Fruit fly (Drosophila melanogaster): ENCODE data around the gene Alp12.

dm6 chr2L:19469751-19470150 is 45.9 kb downstream of the Alp12 start:
- TF ChIP-seq CG1620 (GFP tag; optimal IDR thresholded peaks at IDR 0.05) (no peak), pad (GFP tag; optimal IDR thresholded peaks at IDR 0.05) (no peak), cnc (optimal IDR thresholded peaks at IDR 0.05) (no peak), kay (GFP tag; ENCODE audit: borderline replicate concordance) (no peak), CG11617 (GFP tag; optimal IDR thresholded peaks at IDR 0.05) (no peak), cic (GFP tag; optimal IDR thresholded peaks at IDR 0.05) (no peak), CG14711 (tag; optimal IDR thresholded peaks at IDR 0.05) (no peak), bab1 (GFP tag; optimal IDR thresholded peaks at IDR 0.05) (no peak), tj (GFP tag; optimal IDR thresholded peaks at IDR 0.05) (no peak), Clk (GFP tag; optimal IDR thresholded peaks at IDR 0.05) (no peak), Crg-1 (GFP tag; optimal IDR thresholded peaks at IDR 0.05) (no peak), CG33017 (tag; optimal IDR thresholded peaks at IDR 0.05) (no peak)

Data from whole organism, adult.